Fruit fly (Drosophila melanogaster) whole organism, embryonic: ENCODE data around the gene Wdr62.

Source experiments
- ATbp ChIP-seq: fragments of 200-800 bp; sonication (Bioruptor generic); optimal IDR thresholded peaks from 2 replicates; lab custom pipeline; 2017; ENCODE audit warnings: missing biosample characterization, mild to moderate bottlenecking, missing genetic modification characterization, missing genetic modification reagents
- Asciz ChIP-seq: fragments of 200-800 bp; sonication (Bioruptor generic); optimal IDR thresholded peaks from 2 replicates; lab custom pipeline; 2017; ENCODE audit warnings: missing biosample characterization, mild to moderate bottlenecking, missing genetic modification characterization, missing genetic modification reagents
- Atf3 ChIP-seq: fragments of 200-800 bp; sonication (Bioruptor generic); optimal IDR thresholded peaks from 3 replicates; lab custom pipeline; 2016; ENCODE audit warnings: missing biosample characterization, missing genetic modification characterization
- BtbVII ChIP-seq: fragments of 200-800 bp; sonication (Bioruptor generic); optimal IDR thresholded peaks from 3 replicates; lab custom pipeline; 2017; ENCODE audit warnings: missing biosample characterization, mild to moderate bottlenecking, missing genetic modification characterization
- CG11085 ChIP-seq: fragments of 200-800 bp; sonication (Bioruptor generic); IDR thresholded peaks from 2 replicates; pipeline ENCODE4 v1.3.6; 2022; ENCODE audit warnings: missing biosample characterization, missing genetic modification characterization
- CG14441 ChIP-seq: fragments of 200-800 bp; sonication (Bioruptor generic); IDR thresholded peaks from 2 replicates; pipeline ENCODE4 v1.3.6; 2022; ENCODE audit warnings: missing biosample characterization, missing genetic modification characterization
- CG14710 ChIP-seq: fragments of 200-800 bp; sonication (Bioruptor generic); optimal IDR thresholded peaks from 3 replicates; lab custom pipeline; 2019; ENCODE audit warnings: missing biosample characterization, mild to moderate bottlenecking, missing genetic modification characterization, moderate library complexity
- CG15011 ChIP-seq: fragments of 200-800 bp; sonication (Bioruptor generic); optimal IDR thresholded peaks from 3 replicates; lab custom pipeline; 2018; ENCODE audit warnings: missing biosample characterization, mild to moderate bottlenecking, missing genetic modification characterization
- CG17359 ChIP-seq: fragments of 200-800 bp; sonication (Bioruptor generic); optimal IDR thresholded peaks from 3 replicates; lab custom pipeline; 2018; ENCODE audit warnings: missing biosample characterization, mild to moderate bottlenecking, missing genetic modification characterization, moderate library complexity
- CG17385 ChIP-seq: fragments of 200-800 bp; sonication (Bioruptor generic); optimal IDR thresholded peaks from 3 replicates; lab custom pipeline; 2018; ENCODE audit warnings: missing biosample characterization, mild to moderate bottlenecking, missing genetic modification characterization
- CG17568 ChIP-seq: fragments of 200-800 bp; sonication (Bioruptor generic); optimal IDR thresholded peaks from 2 replicates; lab custom pipeline; 2018; ENCODE audit warnings: missing biosample characterization, mild to moderate bottlenecking, missing genetic modification characterization, moderate library complexity
- CG18011 ChIP-seq: fragments of 200-800 bp; sonication (Bioruptor generic); optimal IDR thresholded peaks from 2 replicates; lab custom pipeline; 2017; ENCODE audit warnings: missing biosample characterization, missing genetic modification characterization, mild to moderate bottlenecking, moderate library complexity, missing genotype
- CG2875 ChIP-seq: fragments of 200-800 bp; sonication (Bioruptor generic); optimal IDR thresholded peaks from 2 replicates; lab custom pipeline; 2017; ENCODE audit warnings: missing biosample characterization, mild to moderate bottlenecking, missing genetic modification characterization, missing genetic modification reagents
- CG30431 ChIP-seq: fragments of 200-800 bp; sonication (Bioruptor generic); optimal IDR thresholded peaks from 2 replicates; lab custom pipeline; 2017; ENCODE audit warnings: missing biosample characterization, missing genetic modification characterization
- CG31365 ChIP-seq: fragments of 200-800 bp; sonication (Bioruptor generic); optimal IDR thresholded peaks from 2 replicates; lab custom pipeline; 2018; ENCODE audit warnings: missing biosample characterization, mild to moderate bottlenecking, missing genetic modification characterization
- CG4328 ChIP-seq: fragments of 200-800 bp; sonication (Bioruptor generic); optimal IDR thresholded peaks from 3 replicates; lab custom pipeline; 2017; ENCODE audit warnings: missing biosample characterization, missing genetic modification reagents, missing genetic modification characterization
- CG7556 ChIP-seq: fragments of 200-800 bp; sonication (Bioruptor generic); optimal IDR thresholded peaks from 2 replicates; lab custom pipeline; 2017; ENCODE audit warnings: missing biosample characterization, mild to moderate bottlenecking, missing genetic modification characterization
- CG7745 ChIP-seq: fragments of 200-800 bp; sonication (Bioruptor generic); optimal IDR thresholded peaks from 2 replicates; lab custom pipeline; 2018; ENCODE audit warnings: missing biosample characterization, mild to moderate bottlenecking, missing genetic modification characterization, moderate library complexity
- CG7928 ChIP-seq: fragments of 200-800 bp; sonication (Bioruptor generic); optimal IDR thresholded peaks from 2 replicates; lab custom pipeline; 2017; ENCODE audit warnings: missing biosample characterization, mild to moderate bottlenecking, missing genetic modification characterization
- CG8359 ChIP-seq: fragments of 200-800 bp; sonication (Bioruptor generic); optimal IDR thresholded peaks from 2 replicates; lab custom pipeline; 2017; ENCODE audit warnings: missing biosample characterization, mild to moderate bottlenecking, missing genetic modification characterization, borderline replicate concordance
- CG9876 ChIP-seq: fragments of 200-800 bp; sonication (Bioruptor generic); optimal IDR thresholded peaks from 2 replicates; lab custom pipeline; 2016; ENCODE audit warnings: missing biosample characterization, missing genetic modification characterization
- Deaf1 ChIP-seq: fragments of 200-800 bp; optimal IDR thresholded peaks from 3 replicates; lab custom pipeline; 2019; ENCODE audit warnings: missing biosample characterization, mild to moderate bottlenecking, missing genetic modification characterization, moderate library complexity
- Elba2 ChIP-seq: fragments of 200-800 bp; sonication (Bioruptor generic); optimal IDR thresholded peaks from 3 replicates; lab custom pipeline; 2016; ENCODE audit warnings: missing biosample characterization, missing genetic modification characterization
- Gsc ChIP-seq: fragments of 200-800 bp; sonication (Bioruptor generic); IDR thresholded peaks from 2 replicates; pipeline ENCODE4 v1.3.6; 2022; ENCODE audit warnings: missing biosample characterization, missing genetic modification characterization
- H2.0 ChIP-seq: fragments of 200-800 bp; sonication (Bioruptor generic); IDR thresholded peaks from 2 replicates; pipeline ENCODE4 v1.3.6; 2022; ENCODE audit warnings: missing biosample characterization, missing genetic modification characterization
- HHEX ChIP-seq: fragments of 200-800 bp; sonication (Bioruptor generic); optimal IDR thresholded peaks from 3 replicates; lab custom pipeline; 2017; ENCODE audit warnings: missing biosample characterization, mild to moderate bottlenecking, missing genetic modification characterization, missing genetic modification reagents
- Hmr ChIP-seq: fragments of 200-800 bp; sonication (Bioruptor generic); optimal IDR thresholded peaks from 3 replicates; lab custom pipeline; 2017; ENCODE audit warnings: mild to moderate bottlenecking, missing biosample characterization, missing genetic modification reagents, missing genetic modification characterization
- Mad ChIP-seq: fragments of 200-800 bp; sonication (Bioruptor generic); optimal IDR thresholded peaks from 2 replicates; lab custom pipeline; 2016; ENCODE audit warnings: missing biosample characterization, missing genetic modification characterization
- Max ChIP-seq: fragments of 200-800 bp; sonication (Bioruptor generic); optimal IDR thresholded peaks from 2 replicates; lab custom pipeline; 2016; ENCODE audit warnings: missing biosample characterization, mild to moderate bottlenecking, missing genetic modification characterization
- Meics ChIP-seq: fragments of 200-800 bp; sonication (Bioruptor generic); optimal IDR thresholded peaks from 2 replicates; lab custom pipeline; 2017; ENCODE audit warnings: missing biosample characterization, mild to moderate bottlenecking, missing genetic modification characterization
- NfI ChIP-seq: fragments of 200-800 bp; sonication (Bioruptor generic); optimal IDR thresholded peaks from 3 replicates; lab custom pipeline; 2018; ENCODE audit warnings: missing biosample characterization, mild to moderate bottlenecking, missing genetic modification characterization, moderate library complexity
- PHDP ChIP-seq: fragments of 200-800 bp; sonication (Bioruptor generic); optimal IDR thresholded peaks from 3 replicates; lab custom pipeline; 2018; ENCODE audit warnings: missing biosample characterization, mild to moderate bottlenecking, missing genetic modification characterization, moderate library complexity
- Poxn ChIP-seq: fragments of 200-800 bp; sonication (Bioruptor generic); IDR thresholded peaks from 2 replicates; pipeline ENCODE4 v1.3.6; 2022; ENCODE audit warnings: missing biosample characterization, missing genetic modification characterization
- Taf1 ChIP-seq: fragments of 200-800 bp; sonication (Bioruptor generic); IDR thresholded peaks from 2 replicates; pipeline ENCODE4 v1.3.6; 2022; ENCODE audit warnings: missing biosample characterization, missing genetic modification characterization
- bab2 ChIP-seq: fragments of 200-800 bp; sonication (Bioruptor generic); optimal IDR thresholded peaks from 2 replicates; lab custom pipeline; 2016; ENCODE audit warnings: missing biosample characterization, missing genetic modification characterization
- bsh ChIP-seq, 2 experiments: fragments of 200-800 bp; sonication (Bioruptor generic); optimal IDR thresholded peaks; 2 replicates each; lab custom pipeline; 2017 to 2018; ENCODE audit warnings: mild to moderate bottlenecking in 2 of 2, missing biosample characterization in 2 of 2, missing genetic modification characterization in 2 of 2, moderate library complexity in 1 of 2
- corto ChIP-seq: fragments of 200-800 bp; sonication (Bioruptor generic); optimal IDR thresholded peaks from 2 replicates; lab custom pipeline; 2016; ENCODE audit warnings: missing biosample characterization, mild to moderate bottlenecking, missing genetic modification characterization, moderate library complexity
- dmrt11E ChIP-seq: fragments of 200-800 bp; sonication (Bioruptor generic); optimal IDR thresholded peaks from 3 replicates; lab custom pipeline; 2018; ENCODE audit warnings: missing biosample characterization, mild to moderate bottlenecking, missing genetic modification characterization, moderate library complexity
- dmrt99B ChIP-seq: fragments of 200-800 bp; sonication (Bioruptor generic); optimal IDR thresholded peaks from 2 replicates; lab custom pipeline; 2018; ENCODE audit warnings: missing biosample characterization, mild to moderate bottlenecking, missing genetic modification characterization, moderate library complexity
- dysf ChIP-seq: fragments of 200-800 bp; sonication (Bioruptor generic); IDR thresholded peaks from 3 replicates; pipeline ENCODE4 v1.3.6; 2022; ENCODE audit warnings: missing biosample characterization, missing genetic modification characterization
- ems ChIP-seq: fragments of 200-800 bp; sonication (Bioruptor generic); optimal IDR thresholded peaks from 3 replicates; lab custom pipeline; 2016; ENCODE audit warnings: missing biosample characterization, missing genetic modification characterization
- gcm2 ChIP-seq: fragments of 200-800 bp; sonication (Bioruptor generic); optimal IDR thresholded peaks from 2 replicates; lab custom pipeline; 2016; ENCODE audit warnings: missing biosample characterization, missing genetic modification characterization
- gsb-n ChIP-seq: fragments of 200-800 bp; sonication (Bioruptor generic); optimal IDR thresholded peaks from 3 replicates; lab custom pipeline; 2018; ENCODE audit warnings: missing biosample characterization, mild to moderate bottlenecking, missing genetic modification characterization
- insv ChIP-seq, 2 experiments: fragments of 200-800 bp; sonication (Bioruptor generic); optimal IDR thresholded peaks; 3 replicates each; lab custom pipeline; 2016 to 2018; ENCODE audit warnings: missing biosample characterization in 2 of 2, missing genetic modification characterization in 2 of 2
- lbe ChIP-seq: fragments of 200-800 bp; sonication (Bioruptor generic); optimal IDR thresholded peaks from 2 replicates; lab custom pipeline; 2016; ENCODE audit warnings: missing biosample characterization, mild to moderate bottlenecking, missing genetic modification characterization
- nerfin-1 ChIP-seq: fragments of 200-800 bp; sonication (Bioruptor generic); optimal IDR thresholded peaks from 3 replicates; lab custom pipeline; 2019; ENCODE audit warnings: missing biosample characterization, mild to moderate bottlenecking, missing genetic modification characterization, moderate library complexity
- odd ChIP-seq: fragments of 200-800 bp; sonication (Bioruptor generic); optimal IDR thresholded peaks from 2 replicates; lab custom pipeline; 2017; ENCODE audit warnings: missing biosample characterization, mild to moderate bottlenecking, missing genetic modification characterization
- sisA ChIP-seq: fragments of 200-800 bp; sonication (Bioruptor generic); IDR thresholded peaks from 2 replicates; pipeline ENCODE4 v1.3.6; 2022; ENCODE audit warnings: missing biosample characterization, missing genetic modification characterization
- so ChIP-seq: fragments of 200-800 bp; sonication (Bioruptor generic); IDR thresholded peaks from 3 replicates; pipeline ENCODE4 v1.3.6; 2022; ENCODE audit warnings: missing biosample characterization, missing genetic modification characterization

The Wdr62 gene

DNA sequence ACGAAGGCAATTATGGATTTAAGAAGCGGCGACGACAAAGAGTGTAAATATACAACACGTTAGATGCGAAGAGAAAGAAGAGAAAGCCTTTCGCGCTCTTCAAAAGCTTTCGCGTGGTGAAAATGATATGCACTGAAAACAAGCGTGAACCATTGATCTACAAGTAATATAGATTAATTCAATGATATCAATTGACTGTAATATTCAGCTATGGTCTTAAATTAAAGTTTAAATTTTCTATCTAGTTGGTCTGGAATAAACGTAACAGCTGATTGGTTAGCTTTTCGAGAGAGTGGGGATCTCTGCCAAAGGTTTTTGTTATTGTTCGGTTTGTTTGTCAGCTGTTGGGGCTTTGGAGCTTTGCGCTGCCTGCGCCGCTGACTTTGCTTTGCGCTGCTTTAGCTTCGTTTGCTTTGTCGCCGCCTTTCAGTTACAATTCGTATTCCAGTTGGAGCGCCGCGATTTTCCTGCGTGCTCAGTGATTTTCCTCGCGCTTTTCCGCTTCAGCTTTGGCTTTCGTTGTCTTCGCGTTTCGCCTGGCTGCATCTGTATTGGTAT, 27.0 kb downstream of the Wdr62 start (continued):
- peak; percentile 11 for TF ChIP-seq CG31365 (tag; lab: Kevin White, UChicago)
- peak; percentile 29 for TF ChIP-seq Asciz
- TF ChIP-seq Gsc, result no peak
- no peak for TF ChIP-seq CG7928 (GFP tag; lab: Kevin White, UChicago)
- no peak for TF ChIP-seq Max (GFP tag; lab: Kevin White, UChicago)
- peak; percentile 7 for TF ChIP-seq NfI (GFP tag; lab: Kevin White, UChicago)
- peak; percentile 63 for TF ChIP-seq lbe (GFP tag; lab: Kevin White, UChicago)
- peak; percentile 17 for TF ChIP-seq CG7556 (GFP tag; lab: Kevin White, UChicago)
- no peak for TF ChIP-seq BtbVII (GFP tag; lab: Kevin White, UChicago)
- no peak for TF ChIP-seq Hmr (GFP tag; lab: Kevin White, UChicago)
- TF ChIP-seq CG4328 (GFP tag; lab: Kevin White, UChicago), result peak; percentile 15
- TF ChIP-seq gsb-n (tag; lab: Kevin White, UChicago), result no peak
- no peak for TF ChIP-seq Poxn
- no peak for TF ChIP-seq CG7745 (tag; lab: Kevin White, UChicago)
- TF ChIP-seq ems, result no peak
- TF ChIP-seq dmrt99B (tag; lab: Kevin White, UChicago), result peak; percentile 28
- peak; percentile 15 for TF ChIP-seq CG2875 (GFP tag; lab: Kevin White, UChicago)
- TF ChIP-seq PHDP, result peak; percentile 9
- TF ChIP-seq CG15011 (GFP tag; lab: Kevin White, UChicago), result no peak
- no peak for TF ChIP-seq nerfin-1
- no peak for TF ChIP-seq CG30431 (GFP tag; lab: Kevin White, UChicago)
- TF ChIP-seq Mad, result no peak
- no peak for TF ChIP-seq CG14441
- TF ChIP-seq gcm2 (GFP tag; lab: Kevin White, UChicago), result no peak
- peak; percentile 35; the same call in 1 of the 3 replicates for TF ChIP-seq so
- no peak for TF ChIP-seq Taf1 (GFP tag; lab: Robert Waterston, UW)
- no peak for TF ChIP-seq dmrt11E (tag; lab: Kevin White, UChicago)
- TF ChIP-seq ATbp (GFP tag; lab: Kevin White, UChicago), result peak; percentile 45
- no peak for TF ChIP-seq CG8359 (GFP tag; lab: Kevin White, UChicago)
- peak; percentile 25 for TF ChIP-seq Meics (GFP tag; lab: Kevin White, UChicago)
- no peak for TF ChIP-seq insv (GFP tag; optimal IDR thresholded peaks at IDR 0.05; lab: Kevin White, UChicago)
- no peak for TF ChIP-seq Elba2
- peak; percentile 17 for TF ChIP-seq HHEX (GFP tag; lab: Kevin White, UChicago)
- peak; percentile 21 for TF ChIP-seq CG17359 (tag; lab: Kevin White, UChicago)
- peak; percentile 10 for TF ChIP-seq CG17385 (GFP tag; lab: Kevin White, UChicago)
- peak in 1 of 2 experiments; percentile 27 for TF ChIP-seq bsh (GFP tag; optimal IDR thresholded peaks at IDR 0.05; lab: Kevin White, UChicago)
- TF ChIP-seq CG9876, result no peak
- peak; percentile 14 for TF ChIP-seq corto (GFP tag; lab: Kevin White, UChicago)
- no peak for TF ChIP-seq CG18011 (GFP tag; lab: Kevin White, UChicago)
- TF ChIP-seq Atf3 (GFP tag; lab: Kevin White, UChicago), result no peak
- peak; percentile 60 for TF ChIP-seq Deaf1
- no peak for TF ChIP-seq CG11085 (GFP tag; lab: Robert Waterston, UW)
- TF ChIP-seq CG17568, result peak; percentile 0
- TF ChIP-seq dysf (GFP tag; lab: Robert Waterston, UW), result no peak
- TF ChIP-seq odd (GFP tag; lab: Kevin White, UChicago), result peak; percentile 13
- no peak for TF ChIP-seq H2.0 (GFP tag; lab: Robert Waterston, UW)
- no peak for TF ChIP-seq sisA (GFP tag; lab: Robert Waterston, UW)
- peak; percentile 11 for TF ChIP-seq CG14710
- TF ChIP-seq bab2 (GFP tag; lab: Kevin White, UChicago), result no peak
